Worm (Caenorhabditis elegans): Measurements from ENCODE around the gene C37C3.9.

- TF ChIP-seq unc-39 (tag; optimal IDR thresholded peaks at IDR 0.05) (no peak), nhr-10 (tag; optimal IDR thresholded peaks at IDR 0.05) (no peak), nhr-11 (tag; optimal IDR thresholded peaks at IDR 0.05) (no peak), lin-13 (GFP tag; optimal IDR thresholded peaks at IDR 0.05) (no peak), elt-3 (tag; optimal IDR thresholded peaks at IDR 0.05) (no peak), nhr-237 (tag; optimal IDR thresholded peaks at IDR 0.05) (no peak), nhr-25 (tag; optimal IDR thresholded peaks at IDR 0.05) (no peak), peb-1 (tag; optimal IDR thresholded peaks at IDR 0.05) (no peak), ztf-4 (tag; optimal IDR thresholded peaks at IDR 0.05) (no peak), nhr-6 (tag; optimal IDR thresholded peaks at IDR 0.05) (no peak), R02D3.7 (tag; optimal IDR thresholded peaks at IDR 0.05) (no peak)
Measured at ce11 chrV:7808444-7808843, 46.1 kb downstream of the C37C3.9 start.
